Fruit fly (Drosophila melanogaster) whole organism, embryonic: ENCODE measurements around the gene Pgd.

Experiments
- CG13287 ChIP-seq: fragments of 200-800 bp; sonication (Bioruptor generic); IDR thresholded peaks from 2 replicates; pipeline ENCODE4 v1.3.6; 2022; ENCODE audit warnings: missing biosample characterization, missing genetic modification characterization; ENCODE audit not compliant: partially characterized antibody
- CG15514 ChIP-seq: fragments of 200-800 bp; sonication (Bioruptor generic); optimal IDR thresholded peaks from 3 replicates; lab custom pipeline; 2017; ENCODE audit warnings: missing biosample characterization, missing genetic modification characterization, mild to moderate bottlenecking, moderate library complexity, missing genetic modification reagents
- CG1603 ChIP-seq: fragments of 200-800 bp; sonication (Bioruptor generic); optimal IDR thresholded peaks from 2 replicates; lab custom pipeline; 2019; ENCODE audit warnings: missing biosample characterization, mild to moderate bottlenecking, missing genetic modification characterization, moderate library complexity
- CG17385 ChIP-seq: fragments of 200-800 bp; sonication (Bioruptor generic); optimal IDR thresholded peaks from 3 replicates; lab custom pipeline; 2018; ENCODE audit warnings: missing biosample characterization, mild to moderate bottlenecking, missing genetic modification characterization
- CG18262 ChIP-seq: fragments of 200-800 bp; optimal IDR thresholded peaks from 3 replicates; lab custom pipeline; 2019; ENCODE audit warnings: missing biosample characterization, mild to moderate bottlenecking, missing genetic modification characterization, moderate library complexity
- CG2889 ChIP-seq: fragments of 200-800 bp; sonication (Bioruptor generic); IDR thresholded peaks from 3 replicates; pipeline ENCODE4 v1.3.6; 2022; ENCODE audit warnings: missing biosample characterization, missing genetic modification characterization
- CG3847 ChIP-seq: fragments of 200-800 bp; sonication (Bioruptor generic); IDR thresholded peaks from 2 replicates; pipeline ENCODE4 v1.3.6; 2022; ENCODE audit warnings: missing biosample characterization, missing genetic modification characterization
- CG4820 ChIP-seq: fragments of 200-800 bp; sonication (Bioruptor generic); optimal IDR thresholded peaks from 3 replicates; lab custom pipeline; 2016; ENCODE audit warnings: missing biosample characterization, missing genetic modification characterization
- CG7963 ChIP-seq: fragments of 200-800 bp; sonication (Bioruptor generic); IDR thresholded peaks from 3 replicates; pipeline ENCODE4 v1.3.6; 2022; ENCODE audit warnings: missing biosample characterization, missing genetic modification characterization; ENCODE audit not compliant: partially characterized antibody
- CHES-1-like ChIP-seq: fragments of 200-800 bp; sonication (Bioruptor generic); optimal IDR thresholded peaks from 2 replicates; lab custom pipeline; 2016; ENCODE audit warnings: missing biosample characterization, missing genetic modification characterization
- Dp ChIP-seq: fragments of 200-800 bp; sonication (Bioruptor generic); optimal IDR thresholded peaks from 2 replicates; lab custom pipeline; 2018; ENCODE audit warnings: missing biosample characterization, mild to moderate bottlenecking, missing genetic modification characterization, moderate library complexity
- Ets97D ChIP-seq: fragments of 200-800 bp; sonication (Bioruptor generic); optimal IDR thresholded peaks from 3 replicates; lab custom pipeline; 2016; ENCODE audit warnings: missing biosample characterization, missing genetic modification characterization
- HLH4C ChIP-seq: fragments of 200-800 bp; sonication (Bioruptor generic); IDR thresholded peaks from 3 replicates; pipeline ENCODE4 v1.3.6; 2022; ENCODE audit warnings: missing biosample characterization, missing genetic modification characterization; ENCODE audit not compliant: partially characterized antibody
- HmgZ ChIP-seq: fragments of 200-800 bp; sonication (Bioruptor generic); optimal IDR thresholded peaks from 2 replicates; lab custom pipeline; 2018; ENCODE audit warnings: missing biosample characterization, mild to moderate bottlenecking, missing genetic modification characterization
- Myb ChIP-seq: fragments of 200-800 bp; sonication (Bioruptor generic); optimal IDR thresholded peaks from 2 replicates; lab custom pipeline; 2016; ENCODE audit warnings: missing biosample characterization, missing genetic modification characterization
- NC2α ChIP-seq: fragments of 200-800 bp; sonication (Bioruptor generic); optimal IDR thresholded peaks from 2 replicates; lab custom pipeline; 2016; ENCODE audit warnings: missing biosample characterization, missing genetic modification characterization
- NC2β ChIP-seq: fragments of 200-800 bp; sonication (Bioruptor generic); optimal IDR thresholded peaks from 2 replicates; lab custom pipeline; 2016; ENCODE audit warnings: missing biosample characterization, missing genetic modification characterization
- Opbp ChIP-seq: fragments of 200-800 bp; sonication (Bioruptor generic); IDR thresholded peaks from 3 replicates; pipeline ENCODE4 v1.3.6; 2022; ENCODE audit warnings: missing biosample characterization, missing genetic modification characterization; ENCODE audit not compliant: partially characterized antibody
- Sry-β ChIP-seq: fragments of 200-800 bp; sonication (Bioruptor generic); optimal IDR thresholded peaks from 2 replicates; lab custom pipeline; 2018; ENCODE audit warnings: missing biosample characterization, mild to moderate bottlenecking, missing genetic modification characterization, moderate library complexity
- Sry-δ ChIP-seq: fragments of 200-800 bp; sonication (Bioruptor generic); optimal IDR thresholded peaks from 2 replicates; lab custom pipeline; 2016; ENCODE audit warnings: missing biosample characterization, missing genetic modification characterization
- YL-1 ChIP-seq: fragments of 200-800 bp; sonication (Bioruptor generic); optimal IDR thresholded peaks from 3 replicates; lab custom pipeline; 2017; ENCODE audit warnings: missing biosample characterization, mild to moderate bottlenecking, missing genetic modification characterization
- abd-A ChIP-seq: fragments of 200-800 bp; sonication (Bioruptor generic); optimal IDR thresholded peaks from 3 replicates; lab custom pipeline; 2019; ENCODE audit warnings: missing biosample characterization, mild to moderate bottlenecking, missing genetic modification characterization, moderate library complexity
- amos ChIP-seq: fragments of 200-800 bp; sonication (Bioruptor generic); IDR thresholded peaks from 2 replicates; pipeline ENCODE4 v1.3.6; 2022; ENCODE audit warnings: missing biosample characterization, missing genetic modification characterization; ENCODE audit not compliant: partially characterized antibody
- caup ChIP-seq: fragments of 200-800 bp; sonication (Bioruptor generic); optimal IDR thresholded peaks from 3 replicates; lab custom pipeline; 2017; ENCODE audit warnings: missing biosample characterization, mild to moderate bottlenecking, missing genetic modification characterization, moderate library complexity; ENCODE audit not compliant: severe bottlenecking
- cg ChIP-seq: fragments of 200-800 bp; sonication (Bioruptor generic); optimal IDR thresholded peaks from 3 replicates; lab custom pipeline; 2019; ENCODE audit warnings: missing biosample characterization, mild to moderate bottlenecking, missing genetic modification characterization, moderate library complexity
- chinmo ChIP-seq: fragments of 200-800 bp; sonication (Bioruptor generic); IDR thresholded peaks from 4 replicates; pipeline ENCODE4 v1.3.6; 2022; ENCODE audit warnings: missing biosample characterization, missing genetic modification characterization; ENCODE audit not compliant: partially characterized antibody
- crp ChIP-seq, 2 experiments: fragments of 200-800 bp; sonication (Bioruptor generic); optimal IDR thresholded peaks; 2 replicates in 1 of 2; 3 replicates in 1 of 2; lab custom pipeline; 2017; ENCODE audit warnings: missing biosample characterization in 2 of 2, missing genetic modification characterization in 2 of 2, mild to moderate bottlenecking in 1 of 2, moderate library complexity in 1 of 2
- dpn ChIP-seq, 2 experiments: fragments of 200-800 bp; sonication (Bioruptor generic); optimal IDR thresholded peaks; 3 replicates each; lab custom pipeline; 2016; ENCODE audit warnings: missing biosample characterization in 2 of 2, missing genetic modification characterization in 2 of 2
- hb ChIP-seq: fragments of 200-800 bp; sonication (Bioruptor generic); IDR thresholded peaks from 3 replicates; pipeline ENCODE4 v1.3.6; 2022; ENCODE audit warnings: missing biosample characterization, missing genetic modification characterization; ENCODE audit not compliant: partially characterized antibody
- jumu ChIP-seq: fragments of 200-800 bp; sonication (Bioruptor generic); optimal IDR thresholded peaks from 3 replicates; lab custom pipeline; 2016; ENCODE audit warnings: missing biosample characterization, missing genetic modification characterization
- luna ChIP-seq: fragments of 200-800 bp; sonication (Bioruptor generic); optimal IDR thresholded peaks from 2 replicates; lab custom pipeline; 2016; ENCODE audit warnings: missing biosample characterization, missing genetic modification characterization
- mld ChIP-seq: fragments of 200-800 bp; sonication (Bioruptor generic); IDR thresholded peaks from 3 replicates; pipeline ENCODE4 v1.3.6; 2022; ENCODE audit warnings: missing biosample characterization, missing genetic modification characterization; ENCODE audit not compliant: partially characterized antibody
- nerfin-2 ChIP-seq: fragments of 200-800 bp; sonication (Bioruptor generic); IDR thresholded peaks from 2 replicates; pipeline ENCODE4 v1.3.6; 2022; ENCODE audit warnings: missing biosample characterization, missing genetic modification characterization; ENCODE audit not compliant: partially characterized antibody
- nmo ChIP-seq: fragments of 200-800 bp; sonication (Bioruptor generic); optimal IDR thresholded peaks from 2 replicates; lab custom pipeline; 2018; ENCODE audit warnings: missing biosample characterization, mild to moderate bottlenecking, missing genetic modification characterization, moderate library complexity
- phol ChIP-seq: fragments of 200-800 bp; sonication (Bioruptor generic); optimal IDR thresholded peaks from 3 replicates; lab custom pipeline; 2018; ENCODE audit warnings: missing biosample characterization, mild to moderate bottlenecking, missing genetic modification characterization, moderate library complexity
- pzg ChIP-seq: fragments of 200-800 bp; sonication (Bioruptor generic); optimal IDR thresholded peaks from 3 replicates; lab custom pipeline; 2018; ENCODE audit warnings: missing biosample characterization, mild to moderate bottlenecking, missing genetic modification characterization, moderate library complexity
- salm ChIP-seq: fragments of 200-800 bp; sonication (Bioruptor generic); optimal IDR thresholded peaks from 2 replicates; lab custom pipeline; 2018; ENCODE audit warnings: missing biosample characterization, mild to moderate bottlenecking, missing genetic modification characterization
- shn ChIP-seq: fragments of 200-800 bp; sonication (Bioruptor generic); optimal IDR thresholded peaks from 3 replicates; lab custom pipeline; 2016; ENCODE audit warnings: missing biosample characterization, missing genetic modification characterization
- stwl ChIP-seq: fragments of 200-800 bp; sonication (Bioruptor generic); optimal IDR thresholded peaks from 3 replicates; lab custom pipeline; 2018; ENCODE audit warnings: missing biosample characterization, mild to moderate bottlenecking, missing genetic modification characterization, moderate library complexity
- sug ChIP-seq: fragments of 200-800 bp; optimal IDR thresholded peaks from 2 replicates; lab custom pipeline; 2019; ENCODE audit warnings: missing biosample characterization, mild to moderate bottlenecking, missing genetic modification characterization, moderate library complexity
- twi ChIP-seq: fragments of 200-800 bp; optimal IDR thresholded peaks from 2 replicates; lab custom pipeline; 2019; ENCODE audit warnings: missing biosample characterization, mild to moderate bottlenecking, missing genetic modification characterization, moderate library complexity
- yki ChIP-seq: fragments of >200 bp; optimal IDR thresholded peaks from 3 replicates; lab custom pipeline; 2018

Pgd gene

DNA sequence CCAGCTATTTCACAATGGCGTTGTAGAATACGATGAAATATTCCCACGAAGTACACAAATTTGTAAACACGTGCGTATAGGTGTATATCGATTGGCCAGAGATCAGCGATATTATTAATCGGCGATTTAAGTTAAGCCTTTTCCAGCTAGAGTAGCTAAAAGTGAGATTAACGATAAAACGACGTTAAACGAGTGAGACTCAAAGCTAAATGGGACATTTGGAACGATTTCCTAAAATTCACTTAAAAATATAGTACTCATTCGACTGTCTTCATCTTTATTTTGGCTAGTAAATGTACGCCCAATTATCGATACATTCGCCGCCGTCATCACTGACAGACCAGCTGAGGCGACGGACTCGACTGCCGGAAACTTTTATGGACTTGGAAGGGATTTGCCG, 39.6 kb downstream of the Pgd start, which contains the start of the genes Nmd3 and CG17776 (continued):
- TF ChIP-seq mld (GFP tag; lab: Robert Waterston, UW) = peak; percentile 58; the same call in 1 of the 3 replicates
- TF ChIP-seq phol = peak; percentile 39
- TF ChIP-seq Myb (GFP tag; lab: Kevin White, UChicago) = peak; percentile 15
- peak; percentile 73 for TF ChIP-seq Sry-δ (GFP tag; lab: Kevin White, UChicago)
- TF ChIP-seq CG1603 = peak; percentile 58
- peak; percentile 60 for TF ChIP-seq HmgZ (tag; lab: Kevin White, UChicago)
- TF ChIP-seq CG7963 = 0 out of 3 replicates have a peak, but pooled peaks have one; percentile 12
- peak; percentile 82 for TF ChIP-seq nerfin-2 (GFP tag; lab: Robert Waterston, UW)
- TF ChIP-seq Ets97D (GFP tag; lab: Kevin White, UChicago) = peak; percentile 38
- TF ChIP-seq dpn (GFP tag; optimal IDR thresholded peaks at IDR 0.05; lab: Kevin White, UChicago) = peak in 1 of 2 experiments; percentile 5
- TF ChIP-seq nmo (GFP tag; lab: Kevin White, UChicago) = peak; percentile 39
- peak; percentile 3 for TF ChIP-seq cg (GFP tag; lab: Kevin White, UChicago)
- TF ChIP-seq crp (GFP tag; optimal IDR thresholded peaks at IDR 0.05; lab: Kevin White, UChicago) = peak; percentile 20 to 85
- peak; percentile 88 for TF ChIP-seq HLH4C (GFP tag; lab: Robert Waterston, UW)
- TF ChIP-seq twi (tag; lab: Kevin White, UChicago) = peak; percentile 3
- no peak for TF ChIP-seq caup (GFP tag; lab: Kevin White, UChicago)
- TF ChIP-seq shn = peak; percentile 26
- no peak for TF ChIP-seq CG2889 (GFP tag; lab: Robert Waterston, UW)
- TF ChIP-seq CG17385 (GFP tag; lab: Kevin White, UChicago) = no peak
- no peak for TF ChIP-seq jumu (GFP tag; lab: Kevin White, UChicago)
- peak; percentile 47; the same call in 1 of the 2 replicates for TF ChIP-seq amos
- no peak for TF ChIP-seq NC2β
- TF ChIP-seq YL-1 (GFP tag; lab: Kevin White, UChicago) = peak; percentile 46
- no peak for TF ChIP-seq luna (GFP tag; lab: Kevin White, UChicago)
- TF ChIP-seq stwl (tag; lab: Kevin White, UChicago) = peak; percentile 7
- TF ChIP-seq Dp (GFP tag; lab: Kevin White, UChicago) = peak; percentile 42
- TF ChIP-seq sug (tag; lab: Kevin White, UChicago) = peak; percentile 45
- peak; percentile 80 for TF ChIP-seq hb (GFP tag; lab: Robert Waterston, UW)
- peak; percentile 64 for TF ChIP-seq CG15514 (GFP tag; lab: Kevin White, UChicago)
- TF ChIP-seq yki (lab: Kevin White, UChicago) = no peak
- TF ChIP-seq CG18262 = peak; percentile 7
- TF ChIP-seq Opbp (GFP tag; lab: Robert Waterston, UW) = peak; percentile 35; the same call in 1 of the 3 replicates
- TF ChIP-seq CG4820 (GFP tag; lab: Kevin White, UChicago) = no peak
- peak; percentile 26 for TF ChIP-seq CHES-1-like
- TF ChIP-seq chinmo = 0 out of 4 replicates have a peak, but pooled peaks have one; percentile 17
- peak; percentile 95 for TF ChIP-seq Sry-β (GFP tag; lab: Kevin White, UChicago)
- TF ChIP-seq CG3847 (GFP tag; lab: Robert Waterston, UW) = 0 out of 2 replicates have a peak, but pooled peaks have one; percentile 5
- TF ChIP-seq CG13287 (GFP tag; lab: Robert Waterston, UW) = peak; percentile 82
- TF ChIP-seq NC2α (GFP tag; lab: Kevin White, UChicago) = no peak
- TF ChIP-seq salm (tag; lab: Kevin White, UChicago) = no peak
- TF ChIP-seq abd-A (tag; lab: Kevin White, UChicago) = no peak
- TF ChIP-seq pzg = peak; percentile 60
